Fruit fly (Drosophila melanogaster) whole organism, embryonic: ENCODE measurements around the gene CG31551.

ENCODE experiments used
- Abd-B ChIP-seq: fragments of 200-800 bp; sonication (Bioruptor generic); optimal IDR thresholded peaks from 2 replicates; lab custom pipeline; 2018; ENCODE audit warnings: missing biosample characterization, mild to moderate bottlenecking, missing genetic modification characterization, moderate library complexity
- B-H1 ChIP-seq: fragments of 200-800 bp; sonication (Bioruptor generic); IDR thresholded peaks from 3 replicates; pipeline ENCODE4 v1.3.6; 2022; ENCODE audit warnings: missing biosample characterization, missing genetic modification characterization
- Bteb2 ChIP-seq: fragments of 200-800 bp; sonication (Bioruptor generic); optimal IDR thresholded peaks from 2 replicates; lab custom pipeline; 2016; ENCODE audit warnings: missing biosample characterization, missing genetic modification characterization
- CG10147 ChIP-seq: fragments of 200-800 bp; sonication (Bioruptor generic); optimal IDR thresholded peaks from 2 replicates; lab custom pipeline; 2019; ENCODE audit warnings: missing biosample characterization, mild to moderate bottlenecking, missing genetic modification characterization, moderate library complexity
- CG10267 ChIP-seq: fragments of 200-800 bp; sonication (Bioruptor generic); optimal IDR thresholded peaks from 2 replicates; lab custom pipeline; 2018; ENCODE audit warnings: missing biosample characterization, mild to moderate bottlenecking, missing genetic modification characterization, moderate library complexity
- CG10321 ChIP-seq: fragments of 200-800 bp; sonication (Bioruptor generic); IDR thresholded peaks from 2 replicates; pipeline ENCODE4 v1.3.6; 2022; ENCODE audit warnings: missing biosample characterization, missing genetic modification characterization
- CG12104 ChIP-seq: fragments of 200-800 bp; sonication (Bioruptor generic); optimal IDR thresholded peaks from 3 replicates; lab custom pipeline; 2016; ENCODE audit warnings: missing biosample characterization, missing genetic modification characterization
- CG12155 ChIP-seq: fragments of 200-800 bp; sonication (Bioruptor generic); optimal IDR thresholded peaks from 3 replicates; lab custom pipeline; 2016; ENCODE audit warnings: missing biosample characterization, missing genetic modification characterization
- CG1233 ChIP-seq: fragments of 200-800 bp; sonication (Bioruptor generic); optimal IDR thresholded peaks from 4 replicates; lab custom pipeline; 2018; ENCODE audit warnings: missing biosample characterization, mild to moderate bottlenecking, missing genetic modification characterization
- CG14667 ChIP-seq: fragments of 200-800 bp; sonication (Bioruptor generic); IDR thresholded peaks from 2 replicates; pipeline ENCODE4 v1.3.6; 2022; ENCODE audit warnings: missing biosample characterization, missing genetic modification characterization
- CG1602 ChIP-seq: fragments of 200-800 bp; sonication (Bioruptor generic); optimal IDR thresholded peaks from 3 replicates; lab custom pipeline; 2016; ENCODE audit warnings: missing biosample characterization, missing genetic modification characterization
- CG17328 ChIP-seq: fragments of 200-800 bp; sonication (Bioruptor generic); IDR thresholded peaks from 2 replicates; pipeline ENCODE4 v1.3.6; 2022; ENCODE audit warnings: missing biosample characterization, missing genetic modification characterization
- CG18476 ChIP-seq: fragments of 200-800 bp; sonication (Bioruptor generic); optimal IDR thresholded peaks from 2 replicates; lab custom pipeline; 2016; ENCODE audit warnings: missing biosample characterization, mild to moderate bottlenecking, missing genetic modification characterization
- CG30020 ChIP-seq: fragments of 200-800 bp; optimal IDR thresholded peaks from 2 replicates; lab custom pipeline; 2019; ENCODE audit warnings: missing biosample characterization, mild to moderate bottlenecking, missing genetic modification characterization, moderate library complexity
- CG3065 ChIP-seq: fragments of 200-800 bp; sonication (Bioruptor generic); optimal IDR thresholded peaks from 2 replicates; lab custom pipeline; 2016; ENCODE audit warnings: missing biosample characterization, missing genetic modification characterization
- CG4730 ChIP-seq: fragments of 200-800 bp; sonication (Bioruptor generic); IDR thresholded peaks from 2 replicates; pipeline ENCODE4 v1.3.6; 2022; ENCODE audit warnings: missing biosample characterization, missing genetic modification characterization
- CG5245 ChIP-seq: fragments of 200-800 bp; sonication (Bioruptor generic); optimal IDR thresholded peaks from 3 replicates; lab custom pipeline; 2016; ENCODE audit warnings: missing biosample characterization, missing genetic modification characterization
- CG6683 ChIP-seq: fragments of 200-800 bp; sonication (Bioruptor generic); optimal IDR thresholded peaks from 2 replicates; lab custom pipeline; 2017; ENCODE audit warnings: missing biosample characterization, mild to moderate bottlenecking, missing genetic modification characterization, missing genetic modification reagents
- CG9215 ChIP-seq: fragments of 200-800 bp; sonication (Bioruptor generic); IDR thresholded peaks from 2 replicates; pipeline ENCODE4 v1.3.6; 2022; ENCODE audit warnings: missing biosample characterization, missing genetic modification characterization
- CG9437 ChIP-seq: fragments of 200-800 bp; sonication (Bioruptor generic); optimal IDR thresholded peaks from 2 replicates; lab custom pipeline; 2018; ENCODE audit warnings: missing biosample characterization, mild to moderate bottlenecking, missing genetic modification characterization
- CG9609 ChIP-seq: fragments of 200-800 bp; sonication (Bioruptor generic); optimal IDR thresholded peaks from 3 replicates; lab custom pipeline; 2016; ENCODE audit warnings: missing biosample characterization, missing genetic modification characterization
- Chrac-16 ChIP-seq: fragments of 200-800 bp; sonication (Bioruptor generic); optimal IDR thresholded peaks from 3 replicates; lab custom pipeline; 2016; ENCODE audit warnings: missing biosample characterization, missing genetic modification characterization
- Dref ChIP-seq: fragments of 200-800 bp; sonication (Bioruptor generic); IDR thresholded peaks from 2 replicates; pipeline ENCODE4 v1.3.6; 2022; ENCODE audit warnings: missing biosample characterization, missing genetic modification characterization
- E2f1 ChIP-seq: fragments of 200-800 bp; sonication (Bioruptor generic); IDR thresholded peaks from 2 replicates; pipeline ENCODE4 v1.3.6; 2022; ENCODE audit warnings: missing biosample characterization, missing genetic modification characterization
- Gsc ChIP-seq: fragments of 200-800 bp; sonication (Bioruptor generic); IDR thresholded peaks from 2 replicates; pipeline ENCODE4 v1.3.6; 2022; ENCODE audit warnings: missing biosample characterization, missing genetic modification characterization
- Jarid2 ChIP-seq: fragments of 200-800 bp; sonication (Bioruptor generic); optimal IDR thresholded peaks from 3 replicates; lab custom pipeline; 2017; ENCODE audit warnings: mild to moderate bottlenecking, missing biosample characterization, missing genetic modification reagents, missing genetic modification characterization
- Lhr ChIP-seq: fragments of 200-800 bp; sonication (Bioruptor generic); optimal IDR thresholded peaks from 3 replicates; lab custom pipeline; 2017; ENCODE audit warnings: mild to moderate bottlenecking, missing biosample characterization, missing genetic modification reagents, missing genetic modification characterization
- MBD-R2 ChIP-seq: fragments of 200-800 bp; sonication (Bioruptor generic); IDR thresholded peaks from 2 replicates; pipeline ENCODE4 v1.3.6; 2022; ENCODE audit warnings: missing biosample characterization, missing genetic modification characterization
- Max ChIP-seq: fragments of 200-800 bp; sonication (Bioruptor generic); optimal IDR thresholded peaks from 2 replicates; lab custom pipeline; 2016; ENCODE audit warnings: missing biosample characterization, mild to moderate bottlenecking, missing genetic modification characterization
- NC2α ChIP-seq: fragments of 200-800 bp; sonication (Bioruptor generic); optimal IDR thresholded peaks from 2 replicates; lab custom pipeline; 2016; ENCODE audit warnings: missing biosample characterization, missing genetic modification characterization
- Nf-YB ChIP-seq: fragments of 200-800 bp; sonication (Bioruptor generic); optimal IDR thresholded peaks from 3 replicates; lab custom pipeline; 2019; ENCODE audit warnings: missing biosample characterization, mild to moderate bottlenecking, missing genetic modification characterization, moderate library complexity
- Sin3A ChIP-seq: fragments of >200 bp; optimal IDR thresholded peaks from 2 replicates; lab custom pipeline; 2018
- Spps ChIP-seq: fragments of 200-800 bp; sonication (Bioruptor generic); optimal IDR thresholded peaks from 2 replicates; lab custom pipeline; 2018; ENCODE audit warnings: missing biosample characterization, mild to moderate bottlenecking, missing genetic modification characterization
- Xbp1 ChIP-seq: fragments of 200-800 bp; sonication (Bioruptor generic); optimal IDR thresholded peaks from 3 replicates; lab custom pipeline; 2016; ENCODE audit warnings: missing biosample characterization, mild to moderate bottlenecking, missing genetic modification characterization
- br ChIP-seq: fragments of >200 bp; optimal IDR thresholded peaks from 2 replicates; lab custom pipeline; 2017
- crol ChIP-seq: fragments of 200-800 bp; sonication (Bioruptor generic); IDR thresholded peaks from 2 replicates; pipeline ENCODE4 v1.3.6; 2022; ENCODE audit warnings: missing biosample characterization, missing genetic modification characterization
- dati ChIP-seq: fragments of 200-800 bp; sonication (Bioruptor generic); IDR thresholded peaks from 2 replicates; pipeline ENCODE4 v1.3.6; 2022; ENCODE audit warnings: missing biosample characterization, missing genetic modification characterization
- disco-r ChIP-seq: fragments of 200-800 bp; sonication (Bioruptor generic); optimal IDR thresholded peaks from 2 replicates; lab custom pipeline; 2016; ENCODE audit warnings: missing biosample characterization, missing genetic modification characterization
- emc ChIP-seq: fragments of 200-800 bp; sonication (Bioruptor generic); optimal IDR thresholded peaks from 2 replicates; lab custom pipeline; 2016; ENCODE audit warnings: missing biosample characterization, missing genetic modification characterization
- fd3F ChIP-seq: fragments of 200-800 bp; sonication (Bioruptor generic); optimal IDR thresholded peaks from 2 replicates; lab custom pipeline; 2018; ENCODE audit warnings: missing biosample characterization, mild to moderate bottlenecking, missing genetic modification characterization, moderate library complexity
- gsb ChIP-seq: fragments of 200-800 bp; sonication (Bioruptor generic); IDR thresholded peaks from 2 replicates; pipeline ENCODE4 v1.3.6; 2022; ENCODE audit warnings: missing biosample characterization, missing genetic modification characterization
- hkb ChIP-seq, 2 experiments: fragments of 200-800 bp in 1 of 2; fragments of >200 bp in 1 of 2; sonication (Bioruptor generic) in 1 of 2; IDR thresholded peaks in 1 of 2; optimal IDR thresholded peaks in 1 of 2; 2 replicates each; pipeline versions ENCODE4 v1.3.6 to Lab custom; 2017 to 2022; ENCODE audit warnings: missing biosample characterization in 1 of 2, missing genetic modification characterization in 1 of 2
- lbe ChIP-seq: fragments of 200-800 bp; sonication (Bioruptor generic); optimal IDR thresholded peaks from 2 replicates; lab custom pipeline; 2016; ENCODE audit warnings: missing biosample characterization, mild to moderate bottlenecking, missing genetic modification characterization
- pita ChIP-seq: fragments of 200-800 bp; sonication (Bioruptor generic); optimal IDR thresholded peaks from 2 replicates; lab custom pipeline; 2017; ENCODE audit warnings: missing biosample characterization, mild to moderate bottlenecking, missing genetic modification characterization
- run ChIP-seq: fragments of 200-800 bp; sonication (Bioruptor generic); optimal IDR thresholded peaks from 3 replicates; lab custom pipeline; 2018; ENCODE audit warnings: missing biosample characterization, mild to moderate bottlenecking, missing genetic modification characterization
- sim ChIP-seq: fragments of 200-800 bp; sonication (Bioruptor generic); IDR thresholded peaks from 2 replicates; pipeline ENCODE4 v1.3.6; 2022; ENCODE audit warnings: missing biosample characterization, missing genetic modification characterization
- stc ChIP-seq: fragments of 200-800 bp; sonication (Bioruptor generic); IDR thresholded peaks from 2 replicates; pipeline ENCODE4 v1.3.6; 2022; ENCODE audit warnings: missing biosample characterization, missing genetic modification characterization
- tap ChIP-seq: fragments of 200-800 bp; optimal IDR thresholded peaks from 3 replicates; lab custom pipeline; 2019; ENCODE audit warnings: missing biosample characterization, mild to moderate bottlenecking, missing genetic modification characterization, moderate library complexity
- vfl ChIP-seq: fragments of 200-800 bp; sonication (Bioruptor generic); optimal IDR thresholded peaks from 2 replicates; lab custom pipeline; 2016; ENCODE audit warnings: missing biosample characterization, missing genetic modification characterization
- wor ChIP-seq: fragments of 200-800 bp; sonication (Bioruptor generic); IDR thresholded peaks from 2 replicates; pipeline ENCODE4 v1.3.6; 2022; ENCODE audit warnings: missing biosample characterization, missing genetic modification characterization

CG31551 gene

DNA sequence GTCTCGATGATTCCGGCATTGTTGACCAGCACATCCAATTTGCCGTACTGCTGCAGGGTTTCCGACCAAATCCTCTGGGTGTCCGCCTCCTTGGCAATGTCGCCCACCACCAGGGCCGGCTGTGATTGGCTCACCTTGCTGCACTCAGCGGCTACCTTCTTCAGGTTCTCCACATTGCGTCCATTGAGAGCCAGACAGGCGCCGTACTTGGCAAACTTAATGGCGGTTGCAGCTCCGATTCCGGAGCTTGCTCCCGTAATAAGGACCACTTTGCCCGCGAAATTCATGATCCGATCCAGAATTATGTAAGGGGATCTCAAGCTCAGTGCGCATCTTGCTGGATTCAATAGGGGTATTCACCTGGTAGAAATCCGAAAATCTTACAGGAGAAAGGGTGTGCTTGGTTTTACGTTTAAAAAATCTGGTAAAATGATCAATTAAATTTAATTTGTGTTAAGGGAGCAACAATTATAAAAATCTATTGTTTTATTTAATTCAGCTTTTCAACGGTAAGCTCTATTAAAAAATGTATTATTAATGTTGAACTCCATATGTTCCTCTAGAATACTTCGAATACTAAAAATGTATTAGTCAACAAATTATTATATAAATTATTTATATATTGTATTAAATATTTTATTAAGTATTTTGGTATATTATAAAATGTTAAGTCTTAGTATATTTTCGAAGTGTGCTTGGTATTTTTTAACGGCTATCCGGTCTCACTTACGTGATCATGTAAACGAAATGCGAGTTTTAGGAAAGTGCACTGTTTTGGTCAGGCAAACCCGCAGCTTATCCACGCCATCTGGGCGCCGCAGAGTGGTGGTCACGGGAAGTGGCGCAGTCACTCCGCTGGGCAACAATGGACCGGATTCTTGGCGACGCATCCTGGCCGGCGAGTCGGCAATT lies 9.1 kb downstream of the CG31551 start, which contains the start of the genes CG31548 and CG12170 (continued):
- TF ChIP-seq CG3065 (GFP tag; lab: Kevin White, UChicago) (no peak), CG14667 (no peak), Lhr (GFP tag; lab: Kevin White, UChicago) (peak; percentile 19), CG17328 (GFP tag; lab: Robert Waterston, UW) (peak; percentile 64), NC2α (GFP tag; lab: Kevin White, UChicago) (no peak), CG12155 (GFP tag; lab: Kevin White, UChicago) (peak; percentile 31), disco-r (GFP tag; lab: Kevin White, UChicago) (no peak), CG5245 (GFP tag; lab: Kevin White, UChicago) (peak; percentile 3), wor (GFP tag; lab: Robert Waterston, UW) (no peak), stc (GFP tag; lab: Robert Waterston, UW) (0 out of 2 replicates have a peak, but pooled peaks have one; percentile 16), CG9215 (GFP tag; lab: Robert Waterston, UW) (no peak), Spps (tag; lab: Kevin White, UChicago) (peak; percentile 27), CG10267 (peak; percentile 62), run (tag; lab: Kevin White, UChicago) (no peak), B-H1 (GFP tag; lab: Robert Waterston, UW) (0 out of 3 replicates have a peak, but pooled peaks have one; percentile 15), Gsc (GFP tag; lab: Robert Waterston, UW) (no peak), fd3F (GFP tag; lab: Kevin White, UChicago) (peak; percentile 11), Dref (GFP tag; lab: Robert Waterston, UW) (no peak), CG12104 (GFP tag; lab: Kevin White, UChicago) (no peak), Xbp1 (GFP tag; lab: Kevin White, UChicago) (peak; percentile 72), pita (GFP tag; lab: Kevin White, UChicago) (no peak), CG10147 (GFP tag; lab: Kevin White, UChicago) (peak; percentile 23), sim (GFP tag; lab: Robert Waterston, UW) (no peak), CG30020 (peak; percentile 64), MBD-R2 (GFP tag; lab: Robert Waterston, UW) (peak; percentile 53), E2f1 (GFP tag; lab: Robert Waterston, UW) (peak; percentile 39; the same call in 1 of the 2 replicates), CG9437 (GFP tag; lab: Kevin White, UChicago) (peak; percentile 95), crol (no peak), CG18476 (GFP tag; lab: Kevin White, UChicago) (peak; percentile 34), tap (tag; lab: Kevin White, UChicago) (peak; percentile 54), CG1233 (no peak), Max (GFP tag; lab: Kevin White, UChicago) (no peak), CG10321 (GFP tag; lab: Robert Waterston, UW) (no peak), hkb (optimal IDR thresholded peaks at IDR 0.05; lab: Kevin White, UChicago) (no peak), hkb (GFP tag; IDR thresholded peaks at IDR 0.05; lab: Robert Waterston, UW) (peak; percentile 75), Bteb2 (GFP tag; lab: Kevin White, UChicago) (no peak), gsb (GFP tag; lab: Robert Waterston, UW) (no peak), emc (no peak), CG9609 (GFP tag; lab: Kevin White, UChicago) (peak; percentile 2), vfl (peak; percentile 15), Jarid2 (no peak), br (no peak), Chrac-16 (GFP tag; lab: Kevin White, UChicago) (peak; percentile 39), CG4730 (GFP tag; lab: Robert Waterston, UW) (no peak), Nf-YB (GFP tag; lab: Kevin White, UChicago) (peak; percentile 46), Abd-B (GFP tag; lab: Kevin White, UChicago) (no peak), dati (no peak), Sin3A (lab: Kevin White, UChicago) (no peak), CG6683 (GFP tag; lab: Kevin White, UChicago) (peak; percentile 34), CG1602 (GFP tag; lab: Kevin White, UChicago) (peak; percentile 56), lbe (GFP tag; lab: Kevin White, UChicago) (peak; percentile 22)
